Worm (Caenorhabditis elegans) whole organism, L3 larva: ENCODE data around the gene C08B6.5.

Experiments used
- R02D3.7 ChIP-seq: fragments of 150-350 bp; optimal IDR thresholded peaks from 2 replicates; lab custom pipeline; 2014; ENCODE audit warnings: missing biosample characterization, missing genetic modification characterization
- ZK546.5 ChIP-seq: sonication (generic microtip); optimal IDR thresholded peaks from 2 replicates; lab custom pipeline; 2017; ENCODE audit warnings: missing biosample characterization, missing genetic modification characterization
- ama-1 ChIP-seq: fragments of 150-350 bp; optimal IDR thresholded peaks from 2 replicates; lab custom pipeline; 2018
- ceh-16 ChIP-seq: sonication (generic microtip); optimal IDR thresholded peaks from 2 replicates; lab custom pipeline; 2017; ENCODE audit warnings: missing biosample characterization, missing genetic modification characterization
- ceh-82 ChIP-seq: fragments of 150-350 bp; optimal IDR thresholded peaks from 2 replicates; lab custom pipeline; 2014; ENCODE audit warnings: missing biosample characterization, missing genetic modification characterization
- ceh-9 ChIP-seq: sonication (generic microtip); optimal IDR thresholded peaks from 2 replicates; lab custom pipeline; 2018; ENCODE audit warnings: missing biosample characterization, missing genetic modification characterization
- egl-27 ChIP-seq: sonication (generic microtip); optimal IDR thresholded peaks from 4 replicates; lab custom pipeline; 2017; ENCODE audit warnings: missing biosample characterization, missing genetic modification reagents, missing genetic modification characterization
- egl-5 ChIP-seq: fragments of 150-350 bp; optimal IDR thresholded peaks from 2 replicates; lab custom pipeline; 2017; ENCODE audit warnings: missing biosample characterization, missing genetic modification reagents, missing genetic modification characterization, inconsistent platforms
- elt-1 ChIP-seq: fragments of 150-350 bp; optimal IDR thresholded peaks from 2 replicates; lab custom pipeline; 2014; ENCODE audit warnings: missing biosample characterization, missing genetic modification characterization
- elt-2 ChIP-seq: sonication (generic microtip); optimal IDR thresholded peaks from 2 replicates; lab custom pipeline; 2016; ENCODE audit warnings: missing genetic modification reagents, mild to moderate bottlenecking, missing genetic modification characterization, missing compliant biosample characterization
- elt-3 ChIP-seq, 3 experiments: fragments of 150-350 bp in 1 of 3; sonication (generic microtip) in 2 of 3; optimal IDR thresholded peaks; 2 replicates in 2 of 3; 4 replicates in 1 of 3; lab custom pipeline; 2014 to 2017; ENCODE audit warnings: missing biosample characterization in 3 of 3, missing genetic modification characterization in 3 of 3
- eor-1 ChIP-seq, 2 experiments: fragments of 150-350 bp; optimal IDR thresholded peaks; 2 replicates each; lab custom pipeline; 2014 to 2018; ENCODE audit warnings: missing biosample characterization in 2 of 2, missing genetic modification characterization in 2 of 2
- fkh-10 ChIP-seq: sonication (generic microtip); optimal IDR thresholded peaks from 2 replicates; lab custom pipeline; 2017; ENCODE audit warnings: missing biosample characterization, missing genetic modification reagents, missing genetic modification characterization
- fkh-2 ChIP-seq: fragments of 150-350 bp; optimal IDR thresholded peaks from 2 replicates; lab custom pipeline; 2014; ENCODE audit warnings: missing biosample characterization, missing genetic modification reagents, missing genetic modification characterization
- fos-1 ChIP-seq: fragments of 150-350 bp; optimal IDR thresholded peaks from 2 replicates; lab custom pipeline; 2014; ENCODE audit warnings: missing biosample characterization, missing genetic modification characterization
- hmg-11 ChIP-seq: sonication (generic microtip); optimal IDR thresholded peaks from 2 replicates; lab custom pipeline; 2016; ENCODE audit warnings: missing genetic modification characterization, missing compliant biosample characterization
- jun-1 ChIP-seq: fragments of 150-350 bp; optimal IDR thresholded peaks from 2 replicates; lab custom pipeline; 2014; ENCODE audit warnings: missing biosample characterization, missing genetic modification reagents, missing genetic modification characterization
- lin-15B ChIP-seq: fragments of 150-350 bp; optimal IDR thresholded peaks from 2 replicates; lab custom pipeline; 2014; ENCODE audit warnings: missing biosample characterization, missing genetic modification characterization
- lin-39 ChIP-seq: fragments of 150-350 bp; optimal IDR thresholded peaks from 2 replicates; lab custom pipeline; 2018; ENCODE audit warnings: missing biosample characterization, missing genetic modification reagents, missing genetic modification characterization
- lsy-12 ChIP-seq: sonication (generic microtip); optimal IDR thresholded peaks from 2 replicates; lab custom pipeline; 2016; ENCODE audit warnings: mild to moderate bottlenecking, missing genetic modification characterization, missing compliant biosample characterization
- mdl-1 ChIP-seq: fragments of 150-350 bp; optimal IDR thresholded peaks from 2 replicates; lab custom pipeline; 2014; ENCODE audit warnings: missing biosample characterization, missing genetic modification characterization
- nfya-1 ChIP-seq: sonication (generic microtip); optimal IDR thresholded peaks from 2 replicates; lab custom pipeline; 2017; ENCODE audit warnings: missing genetic modification characterization, mild to moderate bottlenecking, missing compliant biosample characterization, antibody characterized with exemption, moderate library complexity; ENCODE audit not compliant: insufficient read depth
- nhr-11 ChIP-seq: fragments of 150-350 bp; optimal IDR thresholded peaks from 2 replicates; lab custom pipeline; 2014; ENCODE audit warnings: missing biosample characterization, missing genetic modification characterization
- nhr-23 ChIP-seq: fragments of 150-350 bp; optimal IDR thresholded peaks from 2 replicates; lab custom pipeline; 2014; ENCODE audit warnings: missing biosample characterization, missing genetic modification reagents, missing genetic modification characterization
- nhr-25 ChIP-seq: sonication (generic microtip); optimal IDR thresholded peaks from 2 replicates; lab custom pipeline; 2017; ENCODE audit warnings: missing biosample characterization, missing genetic modification characterization
- nhr-43 ChIP-seq: sonication (generic microtip); optimal IDR thresholded peaks from 2 replicates; lab custom pipeline; 2016; ENCODE audit warnings: mild to moderate bottlenecking, missing genetic modification characterization, missing compliant biosample characterization; ENCODE audit not compliant: poor library complexity, severe bottlenecking
- nhr-67 ChIP-seq: fragments of 150-350 bp; optimal IDR thresholded peaks from 2 replicates; lab custom pipeline; 2014; ENCODE audit warnings: missing biosample characterization, missing genetic modification characterization
- nhr-76 ChIP-seq: fragments of 150-350 bp; sonication (generic microtip); optimal IDR thresholded peaks from 5 replicates; lab custom pipeline; 2014; ENCODE audit warnings: missing biosample characterization, missing genetic modification characterization
- nhr-77 ChIP-seq: fragments of 150-350 bp; optimal IDR thresholded peaks from 2 replicates; lab custom pipeline; 2014; ENCODE audit warnings: missing biosample characterization, missing genetic modification characterization
- pha-4 ChIP-seq: fragments of 150-350 bp; optimal IDR thresholded peaks from 2 replicates; lab custom pipeline; 2014; ENCODE audit warnings: missing biosample characterization, missing genetic modification reagents, missing genetic modification characterization
- sea-2 ChIP-seq: fragments of 150-350 bp; sonication (generic microtip); optimal IDR thresholded peaks from 4 replicates; lab custom pipeline; 2014; ENCODE audit warnings: missing biosample characterization, missing genetic modification reagents, missing genetic modification characterization
- skn-1 ChIP-seq: fragments of 150-350 bp; optimal IDR thresholded peaks from 2 replicates; lab custom pipeline; 2014; ENCODE audit warnings: missing biosample characterization, missing genetic modification characterization
- snpc-4 ChIP-seq: fragments of 150-350 bp; optimal IDR thresholded peaks from 2 replicates; lab custom pipeline; 2014; ENCODE audit warnings: missing biosample characterization, missing genetic modification characterization
- unc-39 ChIP-seq: sonication (generic microtip); optimal IDR thresholded peaks from 4 replicates; lab custom pipeline; 2017; ENCODE audit warnings: missing biosample characterization, missing genetic modification characterization
- unc-62 ChIP-seq: fragments of 150-350 bp; sonication (generic microtip); optimal IDR thresholded peaks from 4 replicates; lab custom pipeline; 2014; ENCODE audit warnings: missing biosample characterization, missing genetic modification reagents, missing genetic modification characterization
- zag-1 ChIP-seq: fragments of 150-350 bp; optimal IDR thresholded peaks from 2 replicates; lab custom pipeline; 2014; ENCODE audit warnings: missing biosample characterization, missing genetic modification characterization
- ztf-4 ChIP-seq: fragments of 150-350 bp; optimal IDR thresholded peaks from 2 replicates; lab custom pipeline; 2014; ENCODE audit warnings: missing biosample characterization, missing genetic modification characterization

C08B6.5 gene

ce11 chrV:10133277-10133676 lies 15.7 kb downstream of the C08B6.5 start:
- TF ChIP-seq nhr-23 (tag; lab: Kevin White, UChicago) = peak; percentile 23
- TF ChIP-seq lin-15B = no peak
- no peak for TF ChIP-seq sea-2 (GFP tag; lab: Kevin White, UChicago)
- TF ChIP-seq lsy-12 (tag; lab: Kevin White, UChicago) = no peak
- TF ChIP-seq ceh-16 (tag; lab: Kevin White, UChicago) = no peak
- no peak for TF ChIP-seq fkh-2 (tag; lab: Kevin White, UChicago)
- no peak for TF ChIP-seq elt-3 (tag; optimal IDR thresholded peaks at IDR 0.05; lab: Kevin White, UChicago)
- TF ChIP-seq elt-1 (tag; lab: Kevin White, UChicago) = no peak

ce11 chrV:10134077-10134693 lies 16.6 kb downstream of the C08B6.5 start, which contains the start of the genes C08B6.18, wdr-20 and C08B6.8:
Gene C08B6.18 (minus strand): TSS chrV:10134127.
Gene wdr-20 (minus strand): TSS chrV:10134158.
Gene C08B6.8 (plus strand): TSS chrV:10134643.
- no peak for TF ChIP-seq jun-1 (tag; lab: Kevin White, UChicago)
- TF ChIP-seq lin-15B = peak; percentile 84
- no peak for TF ChIP-seq fkh-2 (tag; lab: Kevin White, UChicago)
- TF ChIP-seq R02D3.7 (tag; lab: Kevin White, UChicago) = no peak
- no peak for TF ChIP-seq nhr-11 (tag; lab: Kevin White, UChicago)
- TF ChIP-seq unc-62 (GFP tag; lab: Kevin White, UChicago) = no peak
- TF ChIP-seq pha-4 (tag; lab: Kevin White, UChicago) = peak; percentile 50
- no peak for TF ChIP-seq elt-2 (tag; lab: Kevin White, UChicago)
- no peak for TF ChIP-seq skn-1
- no peak for TF ChIP-seq nhr-67
- TF ChIP-seq sea-2 (GFP tag; lab: Kevin White, UChicago) = no peak
- no peak for TF ChIP-seq egl-27 (tag; lab: Kevin White, UChicago)
- no peak for TF ChIP-seq eor-1 (tag; optimal IDR thresholded peaks at IDR 0.05; lab: Kevin White, UChicago)
- peak; percentile 75 for TF ChIP-seq snpc-4 (tag; lab: Kevin White, UChicago)
- TF ChIP-seq nhr-25 (tag; lab: Kevin White, UChicago) = peak; percentile 17
- no peak for TF ChIP-seq lsy-12 (tag; lab: Kevin White, UChicago)
- TF ChIP-seq fos-1 (tag; lab: Kevin White, UChicago) = no peak
- TF ChIP-seq egl-5 = no peak
- no peak for TF ChIP-seq mdl-1
- no peak for TF ChIP-seq elt-3 (tag; optimal IDR thresholded peaks at IDR 0.05; lab: Kevin White, UChicago)
- no peak for TF ChIP-seq nhr-76 (tag; lab: Kevin White, UChicago)
- TF ChIP-seq ceh-9 (tag; lab: Kevin White, UChicago) = no peak
- no peak for TF ChIP-seq zag-1 (tag; lab: Kevin White, UChicago)
- no peak for TF ChIP-seq unc-39
- TF ChIP-seq hmg-11 = no peak
- no peak for TF ChIP-seq nhr-77 (tag; lab: Kevin White, UChicago)
- no peak for TF ChIP-seq fkh-10
- no peak for TF ChIP-seq nhr-23 (tag; lab: Kevin White, UChicago)
- no peak for TF ChIP-seq ZK546.5 (tag; lab: Kevin White, UChicago)
- TF ChIP-seq nfya-1 = peak; percentile 52
- TF ChIP-seq ceh-82 (tag; lab: Kevin White, UChicago) = no peak

- TF ChIP-seq sea-2 (GFP tag; lab: Kevin White, UChicago) (no peak), lin-39 (peak; percentile 42)
- TF ChIP-seq, all 47 proteins: peak for 1
These were observed 28.1 kb downstream of the C08B6.5 start, which contains the start of gene C51E3.9 for ce11 chrV:10145653-10146052. Gene C51E3.9 (plus strand): TSS chrV:10145953.

ce11 chrV:10146787-10147186 lies 29.2 kb downstream of the C08B6.5 start:
- TF ChIP-seq nhr-43 (tag; lab: Kevin White, UChicago) = no peak
- no peak for TF ChIP-seq ama-1 (lab: Kevin White, UChicago)
- no peak for TF ChIP-seq ztf-4
- no peak for TF ChIP-seq lsy-12 (tag; lab: Kevin White, UChicago)
- no peak for TF ChIP-seq lin-39
- TF ChIP-seq nfya-1 = peak; percentile 29
- peak; percentile 81 for TF ChIP-seq egl-5
